Fruit fly (Drosophila melanogaster) whole organism, larva: ENCODE data around the gene rno.
A peak's percentile ranks its signal among the peaks of the same experiment; 100 is the strongest.

Experiments used
- noc ChIP-seq: fragments of 200-800 bp; sonication (Bioruptor generic); optimal IDR thresholded peaks from 3 replicates; lab custom pipeline; 2019; ENCODE audit warnings: missing biosample characterization, mild to moderate bottlenecking, missing genetic modification characterization, moderate library complexity

The rno gene

dm6 chr3L:199754-200596 is at the start of gene rno, which contains the start of gene mri:
TSS of gene rno (minus strand) at chr3L:199762.
TSS of gene mri (plus strand) at chr3L:200174.
- peak; percentile 65 for TF ChIP-seq noc (tag; lab: Kevin White, UChicago)

- TF ChIP-seq noc (tag; lab: Kevin White, UChicago) = no peak
These were observed 48.7 kb upstream of the rno start for dm6 chr3L:248226-248758.

- no peak for TF ChIP-seq noc (tag; lab: Kevin White, UChicago)
These were observed 48.1 kb upstream of the rno start, which contains the start of gene mthl14 for dm6 chr3L:247482-248225. TSS of gene mthl14 (plus strand) at chr3L:247491.

dm6 chr3L:246644-247199 is 47.2 kb upstream of the rno start:
- TF ChIP-seq noc (tag; lab: Kevin White, UChicago) = no peak

- TF ChIP-seq noc (tag; lab: Kevin White, UChicago) = no peak
These were observed 34.8 kb upstream of the rno start for dm6 chr3L:234337-234736.

dm6 chr3L:233251-233650 is 33.7 kb upstream of the rno start, which contains the start of gene CG34453:
TSS of gene CG34453 (minus strand) at chr3L:233351.
- no peak for TF ChIP-seq noc (tag; lab: Kevin White, UChicago)

- TF ChIP-seq noc (tag; lab: Kevin White, UChicago) = no peak
These were observed 32.7 kb upstream of the rno start, which contains the start of gene CG34454 for dm6 chr3L:232267-232666. TSS of gene CG34454 (minus strand) at chr3L:232350.

dm6 chr3L:231504-231903 is 31.9 kb upstream of the rno start, which contains the start of gene CG42846:
TSS of gene CG42846 (minus strand) at chr3L:231604.
- TF ChIP-seq noc (tag; lab: Kevin White, UChicago) = no peak

dm6 chr3L:225120-225519 is 25.6 kb upstream of the rno start:
- TF ChIP-seq noc (tag; lab: Kevin White, UChicago) = no peak

dm6 chr3L:224004-224951 is 24.7 kb upstream of the rno start:
- no peak for TF ChIP-seq noc (tag; lab: Kevin White, UChicago)

- peak; percentile 64 for TF ChIP-seq noc (tag; lab: Kevin White, UChicago)
These were observed 23.7 kb upstream of the rno start, which contains the start of the genes pyx and CG33229 for dm6 chr3L:223019-223902. TSS of gene pyx (minus strand) at chr3L:223069. TSS of gene CG33229 (plus strand) at chr3L:223852.

dm6 chr3L:217480-218118 is 18.0 kb upstream of the rno start, which contains the start of gene CG13877:
TSS of gene CG13877 (plus strand) at chr3L:218068.
- no peak for TF ChIP-seq noc (tag; lab: Kevin White, UChicago)

dm6 chr3L:216325-216724 is 16.8 kb upstream of the rno start, which contains the start of gene Kaz1-ORFB:
TSS of gene Kaz1-ORFB (plus strand) at chr3L:216625.
- no peak for TF ChIP-seq noc (tag; lab: Kevin White, UChicago)
